Worm (Caenorhabditis elegans) whole organism, L2 larva: ENCODE measurements around the gene Y75B12B.3.

ENCODE experiments used
- C34F6.9 ChIP-seq: fragments of 150-350 bp; optimal IDR thresholded peaks from 2 replicates; lab custom pipeline; 2014; ENCODE audit warnings: missing biosample characterization, missing genetic modification characterization
- F13H6.1 ChIP-seq: sonication (generic microtip); optimal IDR thresholded peaks from 2 replicates; lab custom pipeline; 2016; ENCODE audit warnings: missing genetic modification characterization, missing compliant biosample characterization
- ZK546.5 ChIP-seq: sonication (generic microtip); optimal IDR thresholded peaks from 2 replicates; lab custom pipeline; 2017; ENCODE audit warnings: missing biosample characterization, missing genetic modification characterization
- alr-1 ChIP-seq: fragments of 150-350 bp; optimal IDR thresholded peaks from 2 replicates; lab custom pipeline; 2014; ENCODE audit warnings: missing biosample characterization, missing genetic modification characterization
- ama-1 ChIP-seq: fragments of 150-350 bp; optimal IDR thresholded peaks from 2 replicates; lab custom pipeline; 2018; ENCODE audit warnings: inconsistent platforms
- blmp-1 ChIP-seq: sonication (generic microtip); optimal IDR thresholded peaks from 2 replicates; lab custom pipeline; 2017; ENCODE audit warnings: missing genetic modification characterization, mild to moderate bottlenecking, missing compliant biosample characterization, antibody characterized with exemption, moderate library complexity; ENCODE audit not compliant: insufficient read depth
- ceh-16 ChIP-seq: fragments of 150-350 bp; optimal IDR thresholded peaks from 2 replicates; lab custom pipeline; 2014; ENCODE audit warnings: missing biosample characterization, missing genetic modification characterization
- ceh-82 ChIP-seq: fragments of 150-350 bp; optimal IDR thresholded peaks from 2 replicates; lab custom pipeline; 2014; ENCODE audit warnings: missing biosample characterization, missing genetic modification characterization
- dmd-4 ChIP-seq: sonication (generic microtip); optimal IDR thresholded peaks from 2 replicates; lab custom pipeline; 2017; ENCODE audit warnings: missing biosample characterization, missing genetic modification characterization
- egl-27 ChIP-seq: sonication (generic microtip); optimal IDR thresholded peaks from 3 replicates; lab custom pipeline; 2017; ENCODE audit warnings: missing biosample characterization, missing genetic modification reagents, missing genetic modification characterization
- elt-3 ChIP-seq: sonication (generic microtip); optimal IDR thresholded peaks from 2 replicates; lab custom pipeline; 2017; ENCODE audit warnings: missing biosample characterization, missing genetic modification characterization
- fos-1 ChIP-seq: fragments of 150-350 bp; optimal IDR thresholded peaks from 2 replicates; lab custom pipeline; 2014; ENCODE audit warnings: missing biosample characterization, missing genetic modification characterization
- gmeb-1 ChIP-seq: fragments of 150-350 bp; optimal IDR thresholded peaks from 2 replicates; lab custom pipeline; 2014; ENCODE audit warnings: missing biosample characterization, missing genetic modification characterization
- lin-11 ChIP-seq: fragments of 150-350 bp; sonication (generic microtip); optimal IDR thresholded peaks from 2 replicates; lab custom pipeline; 2014; ENCODE audit warnings: missing biosample characterization, missing genetic modification characterization, inconsistent platforms, mixed read lengths
- lin-13 ChIP-seq: fragments of 150-350 bp; optimal IDR thresholded peaks from 2 replicates; lab custom pipeline; 2014; ENCODE audit warnings: missing biosample characterization, missing genetic modification reagents, missing genetic modification characterization
- lin-39 ChIP-seq: fragments of 150-350 bp; optimal IDR thresholded peaks from 2 replicates; lab custom pipeline; 2014; ENCODE audit warnings: missing biosample characterization, missing genetic modification reagents, missing genetic modification characterization
- lsy-2 ChIP-seq, 2 experiments: fragments of 150-350 bp in 1 of 2; sonication (generic microtip) in 1 of 2; optimal IDR thresholded peaks; 2 replicates each; lab custom pipeline; 2014 to 2017; ENCODE audit warnings: missing biosample characterization in 2 of 2, missing genetic modification characterization in 2 of 2
- nhr-10 ChIP-seq: sonication (generic microtip); optimal IDR thresholded peaks from 2 replicates; lab custom pipeline; 2017; ENCODE audit warnings: missing biosample characterization, missing genetic modification characterization
- nhr-11 ChIP-seq: fragments of 150-350 bp; optimal IDR thresholded peaks from 2 replicates; lab custom pipeline; 2014; ENCODE audit warnings: missing biosample characterization, missing genetic modification characterization
- nhr-12 ChIP-seq: fragments of 150-350 bp; optimal IDR thresholded peaks from 2 replicates; lab custom pipeline; 2014; ENCODE audit warnings: missing biosample characterization, missing genetic modification characterization
- nhr-21 ChIP-seq: fragments of 150-350 bp; optimal IDR thresholded peaks from 2 replicates; lab custom pipeline; 2014; ENCODE audit warnings: missing biosample characterization, missing genetic modification characterization
- nhr-23 ChIP-seq: fragments of 150-350 bp; optimal IDR thresholded peaks from 2 replicates; lab custom pipeline; 2014; ENCODE audit warnings: missing biosample characterization, missing genetic modification reagents, missing genetic modification characterization
- nhr-25 ChIP-seq: fragments of 150-350 bp; sonication (generic microtip); optimal IDR thresholded peaks from 3 replicates; lab custom pipeline; 2014; ENCODE audit warnings: missing biosample characterization, missing genetic modification characterization
- nhr-6 ChIP-seq: fragments of 150-350 bp; optimal IDR thresholded peaks from 2 replicates; lab custom pipeline; 2014; ENCODE audit warnings: missing biosample characterization, missing genetic modification characterization
- nhr-77 ChIP-seq: fragments of 150-350 bp; optimal IDR thresholded peaks from 2 replicates; lab custom pipeline; 2014; ENCODE audit warnings: missing biosample characterization, missing genetic modification characterization
- peb-1 ChIP-seq: fragments of 150-350 bp; optimal IDR thresholded peaks from 2 replicates; lab custom pipeline; 2014; ENCODE audit warnings: missing biosample characterization, missing genetic modification characterization
- sem-4 ChIP-seq: fragments of 150-350 bp; optimal IDR thresholded peaks from 2 replicates; lab custom pipeline; 2014; ENCODE audit warnings: missing biosample characterization, missing genetic modification reagents, missing genetic modification characterization
- sma-3 ChIP-seq: sonication (generic microtip); optimal IDR thresholded peaks from 2 replicates; lab custom pipeline; 2016; ENCODE audit warnings: missing genetic modification reagents, missing genetic modification characterization, missing compliant biosample characterization
- sma-9 ChIP-seq, 2 experiments: fragments of 150-350 bp in 1 of 2; sonication (generic microtip) in 1 of 2; optimal IDR thresholded peaks; 2 replicates each; lab custom pipeline; 2014 to 2016; ENCODE audit warnings: missing genetic modification characterization in 2 of 2, mild to moderate bottlenecking in 1 of 2, missing biosample characterization in 1 of 2, missing compliant biosample characterization in 1 of 2, missing genetic modification reagents in 1 of 2, moderate library complexity in 1 of 2
- snpc-4 ChIP-seq: fragments of 150-350 bp; optimal IDR thresholded peaks from 2 replicates; lab custom pipeline; 2014; ENCODE audit warnings: missing biosample characterization, missing genetic modification characterization
- unc-62 ChIP-seq: fragments of 150-350 bp; optimal IDR thresholded peaks from 2 replicates; lab custom pipeline; 2014; ENCODE audit warnings: missing biosample characterization, missing genetic modification reagents, missing genetic modification characterization
- ztf-4 ChIP-seq: fragments of 150-350 bp; optimal IDR thresholded peaks from 2 replicates; lab custom pipeline; 2014; ENCODE audit warnings: missing biosample characterization, missing genetic modification characterization

Y75B12B.3 gene

ce11 chrV:15186259-15186927 is at the start of gene Y75B12B.3:
Gene Y75B12B.3, minus strand, starts transcription at chrV:15186279.
- peak; percentile 75 for TF ChIP-seq ama-1
- TF ChIP-seq lsy-2 (tag; optimal IDR thresholded peaks at IDR 0.05; lab: Kevin White, UChicago) = peak in 1 of 2 experiments; percentile 29
- no peak for TF ChIP-seq nhr-11

DNA sequence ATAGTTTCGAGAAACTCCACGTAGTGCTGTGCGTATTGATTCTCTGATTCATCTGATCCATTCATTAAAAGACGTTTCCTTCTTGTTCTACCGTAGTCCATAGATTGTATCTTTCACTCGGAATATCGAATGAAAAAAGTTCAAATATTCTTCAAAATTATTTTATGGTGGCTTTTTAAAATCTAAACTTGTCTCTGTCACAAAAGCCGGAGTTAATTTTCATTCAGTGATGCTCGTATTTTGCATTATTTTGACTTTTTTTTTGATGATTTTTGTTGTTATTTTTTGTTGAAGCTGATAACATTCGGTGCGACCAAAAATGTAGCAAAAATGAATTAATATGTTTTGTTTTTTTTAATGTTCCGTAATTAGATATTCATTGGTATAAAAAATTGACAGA is 49.6 kb upstream of the Y75B12B.3 start, which contains the start of gene nhr-164:
Gene nhr-164, minus strand, starts transcription at position 101 of the 400 bp plus-strand sequence.
- no peak for TF ChIP-seq lin-13
- no peak for TF ChIP-seq lin-11 (tag; lab: Kevin White, UChicago)
- no peak for TF ChIP-seq sma-3 (GFP tag; lab: Kevin White, UChicago)
- TF ChIP-seq fos-1 = no peak
- TF ChIP-seq nhr-10 (tag; lab: Kevin White, UChicago) = no peak
- TF ChIP-seq F13H6.1 (tag; lab: Kevin White, UChicago) = no peak
- TF ChIP-seq nhr-77 (tag; lab: Kevin White, UChicago) = no peak

ce11 chrV:15232200-15232599 is 46.1 kb upstream of the Y75B12B.3 start, which contains the start of gene srw-13:
Gene srw-13, plus strand, starts transcription at chrV:15232500.
- TF ChIP-seq fos-1 (no peak), ceh-82 (tag; lab: Kevin White, UChicago) (no peak)

- TF ChIP-seq unc-62 (GFP tag; lab: Kevin White, UChicago) (no peak), F13H6.1 (tag; lab: Kevin White, UChicago) (no peak), nhr-23 (no peak), nhr-12 (no peak), ztf-4 (tag; lab: Kevin White, UChicago) (no peak), alr-1 (tag; lab: Kevin White, UChicago) (no peak), blmp-1 (no peak), dmd-4 (tag; lab: Kevin White, UChicago) (no peak), nhr-77 (tag; lab: Kevin White, UChicago) (no peak), lin-39 (tag; lab: Kevin White, UChicago) (no peak), peb-1 (tag; lab: Kevin White, UChicago) (no peak)
Observed at ce11 chrV:15230243-15230642, 44.2 kb upstream of the Y75B12B.3 start, which contains the start of gene srw-15. Gene srw-15, plus strand, starts transcription at chrV:15230543.

- no peak for TF ChIP-seq nhr-21
- TF ChIP-seq fos-1 = peak; percentile 74
Observed at ce11 chrV:15226206-15226605, 40.1 kb upstream of the Y75B12B.3 start.

DNA sequence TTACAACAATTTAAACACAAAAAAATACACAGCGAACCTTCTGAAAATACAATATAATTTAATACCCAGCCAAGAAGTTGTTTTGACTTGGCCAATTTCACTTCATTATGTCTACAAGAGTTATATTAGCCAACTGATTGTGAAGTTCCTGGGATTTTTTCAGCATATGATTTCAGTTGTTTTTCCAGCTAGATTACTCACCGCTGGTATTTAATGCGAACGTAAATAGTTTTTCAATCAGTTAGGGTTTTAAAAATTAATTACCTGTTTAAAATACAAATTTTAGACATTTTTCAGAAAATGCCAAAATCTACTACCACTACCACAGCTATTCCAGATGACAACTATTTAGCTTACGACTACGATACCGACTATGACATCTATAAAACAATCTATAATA is 39.6 kb upstream of the Y75B12B.3 start, which contains the start of gene srw-14:
Gene srw-14, plus strand, starts transcription at position 301 of the 400 bp plus-strand sequence.
- no peak for TF ChIP-seq sma-9 (GFP tag; optimal IDR thresholded peaks at IDR 0.05; lab: Kevin White, UChicago)
- no peak for TF ChIP-seq sma-9 (tag; optimal IDR thresholded peaks at IDR 0.05; lab: Kevin White, UChicago)
- no peak for TF ChIP-seq elt-3 (tag; lab: Kevin White, UChicago)
- no peak for TF ChIP-seq nhr-10 (tag; lab: Kevin White, UChicago)
- no peak for TF ChIP-seq nhr-12
- no peak for TF ChIP-seq lin-13
- no peak for TF ChIP-seq egl-27
- no peak for TF ChIP-seq lin-11 (tag; lab: Kevin White, UChicago)
- TF ChIP-seq nhr-25 (tag; lab: Kevin White, UChicago) = no peak
- TF ChIP-seq gmeb-1 (tag; lab: Kevin White, UChicago) = no peak
- no peak for TF ChIP-seq snpc-4
- TF ChIP-seq nhr-21 = no peak
- no peak for TF ChIP-seq ama-1
- no peak for TF ChIP-seq sem-4
- TF ChIP-seq ZK546.5 (tag; lab: Kevin White, UChicago) = no peak
- no peak for TF ChIP-seq C34F6.9 (tag; lab: Kevin White, UChicago)
- TF ChIP-seq sma-3 (GFP tag; lab: Kevin White, UChicago) = no peak
- TF ChIP-seq nhr-6 (tag; lab: Kevin White, UChicago) = no peak
- TF ChIP-seq F13H6.1 (tag; lab: Kevin White, UChicago) = no peak
- TF ChIP-seq ceh-16 = no peak
- TF ChIP-seq, all 48 proteins: peak for 0
